Fruit fly (Drosophila melanogaster) whole organism, embryonic: ENCODE results near the gene CG43998.
A peak's percentile ranks its signal among the peaks of the same experiment; 100 is the strongest.

ENCODE experiments used
- Atf-2 ChIP-seq: fragments of 200-800 bp; sonication (Bioruptor generic); optimal IDR thresholded peaks from 2 replicates; lab custom pipeline; 2016; ENCODE audit warnings: missing biosample characterization, missing genetic modification characterization
- B-H1 ChIP-seq: fragments of 200-800 bp; sonication (Bioruptor generic); IDR thresholded peaks from 3 replicates; pipeline ENCODE4 v1.3.6; 2022; ENCODE audit warnings: missing biosample characterization, missing genetic modification characterization
- BtbVII ChIP-seq: fragments of 200-800 bp; sonication (Bioruptor generic); optimal IDR thresholded peaks from 3 replicates; lab custom pipeline; 2017; ENCODE audit warnings: missing biosample characterization, mild to moderate bottlenecking, missing genetic modification characterization
- CG10321 ChIP-seq: fragments of 200-800 bp; sonication (Bioruptor generic); IDR thresholded peaks from 2 replicates; pipeline ENCODE4 v1.3.6; 2022; ENCODE audit warnings: missing biosample characterization, missing genetic modification characterization
- CG11398 ChIP-seq: fragments of 200-800 bp; sonication (Bioruptor generic); optimal IDR thresholded peaks from 2 replicates; lab custom pipeline; 2016; ENCODE audit warnings: missing biosample characterization, missing genetic modification characterization
- CG12071 ChIP-seq: fragments of 200-800 bp; sonication (Bioruptor generic); optimal IDR thresholded peaks from 3 replicates; lab custom pipeline; 2018; ENCODE audit warnings: missing biosample characterization, mild to moderate bottlenecking, missing genetic modification characterization
- CG12104 ChIP-seq: fragments of 200-800 bp; sonication (Bioruptor generic); optimal IDR thresholded peaks from 3 replicates; lab custom pipeline; 2016; ENCODE audit warnings: missing biosample characterization, missing genetic modification characterization
- CG12659 ChIP-seq: fragments of 200-800 bp; sonication (Bioruptor generic); optimal IDR thresholded peaks from 3 replicates; lab custom pipeline; 2017; ENCODE audit warnings: mild to moderate bottlenecking, missing biosample characterization, missing genetic modification reagents, missing genetic modification characterization
- CG13123 ChIP-seq: fragments of 200-800 bp; sonication (Bioruptor generic); optimal IDR thresholded peaks from 2 replicates; lab custom pipeline; 2016; ENCODE audit warnings: missing biosample characterization, missing genetic modification characterization
- CG15601 ChIP-seq: fragments of 200-800 bp; sonication (Bioruptor generic); optimal IDR thresholded peaks from 3 replicates; lab custom pipeline; 2019; ENCODE audit warnings: missing biosample characterization, mild to moderate bottlenecking, missing genetic modification characterization, moderate library complexity
- CG18476 ChIP-seq: fragments of 200-800 bp; sonication (Bioruptor generic); optimal IDR thresholded peaks from 2 replicates; lab custom pipeline; 2016; ENCODE audit warnings: missing biosample characterization, mild to moderate bottlenecking, missing genetic modification characterization
- CG2712 ChIP-seq: fragments of 200-800 bp; optimal IDR thresholded peaks from 3 replicates; lab custom pipeline; 2019; ENCODE audit warnings: missing biosample characterization, mild to moderate bottlenecking, missing genetic modification characterization, moderate library complexity
- CG3163 ChIP-seq: fragments of 200-800 bp; sonication (Bioruptor generic); optimal IDR thresholded peaks from 3 replicates; lab custom pipeline; 2016; ENCODE audit warnings: missing biosample characterization, missing genetic modification characterization
- CG3281 ChIP-seq: fragments of 200-800 bp; sonication (Bioruptor generic); optimal IDR thresholded peaks from 3 replicates; lab custom pipeline; 2017; ENCODE audit warnings: missing biosample characterization, mild to moderate bottlenecking, missing genetic modification characterization
- CG33213 ChIP-seq: fragments of 200-800 bp; sonication (Bioruptor generic); optimal IDR thresholded peaks from 3 replicates; lab custom pipeline; 2016; ENCODE audit warnings: missing biosample characterization, missing genetic modification characterization
- CG34376 ChIP-seq: fragments of 200-800 bp; sonication (Bioruptor generic); optimal IDR thresholded peaks from 2 replicates; lab custom pipeline; 2018; ENCODE audit warnings: missing biosample characterization, mild to moderate bottlenecking, missing genetic modification characterization
- CG9797 ChIP-seq: fragments of 200-800 bp; sonication (Bioruptor generic); optimal IDR thresholded peaks from 3 replicates; lab custom pipeline; 2018; ENCODE audit warnings: missing biosample characterization, mild to moderate bottlenecking, missing genetic modification characterization
- Eip74EF ChIP-seq, 2 experiments: fragments of 200-800 bp in 1 of 2; fragments of >200 bp in 1 of 2; sonication (Bioruptor generic) in 1 of 2; optimal IDR thresholded peaks; 2 replicates each; lab custom pipeline; 2017 to 2019; ENCODE audit warnings: missing biosample characterization in 2 of 2, missing genetic modification characterization in 2 of 2, mild to moderate bottlenecking in 1 of 2, moderate library complexity in 1 of 2
- Gsc ChIP-seq: fragments of 200-800 bp; sonication (Bioruptor generic); IDR thresholded peaks from 2 replicates; pipeline ENCODE4 v1.3.6; 2022; ENCODE audit warnings: missing biosample characterization, missing genetic modification characterization
- Gug ChIP-seq: fragments of 200-800 bp; sonication (Bioruptor generic); IDR thresholded peaks from 4 replicates; pipeline ENCODE4 v1.3.6; 2022; ENCODE audit warnings: missing biosample characterization, missing genetic modification characterization
- Hr39 ChIP-seq: fragments of >200 bp; optimal IDR thresholded peaks from 2 replicates; lab custom pipeline; 2017
- MTF-1 ChIP-seq: fragments of 200-800 bp; sonication (Bioruptor generic); optimal IDR thresholded peaks from 2 replicates; lab custom pipeline; 2018; ENCODE audit warnings: missing biosample characterization, mild to moderate bottlenecking, missing genetic modification characterization, borderline replicate concordance
- Meics ChIP-seq: fragments of 200-800 bp; sonication (Bioruptor generic); optimal IDR thresholded peaks from 2 replicates; lab custom pipeline; 2017; ENCODE audit warnings: missing biosample characterization, mild to moderate bottlenecking, missing genetic modification characterization
- Mes4 ChIP-seq: fragments of 200-800 bp; sonication (Bioruptor generic); optimal IDR thresholded peaks from 2 replicates; lab custom pipeline; 2016; ENCODE audit warnings: missing biosample characterization, missing genetic modification characterization
- NfI ChIP-seq: fragments of 200-800 bp; sonication (Bioruptor generic); optimal IDR thresholded peaks from 3 replicates; lab custom pipeline; 2018; ENCODE audit warnings: missing biosample characterization, mild to moderate bottlenecking, missing genetic modification characterization, moderate library complexity
- Optix ChIP-seq: fragments of 200-800 bp; sonication (Bioruptor generic); IDR thresholded peaks from 3 replicates; pipeline ENCODE4 v1.3.6; 2022; ENCODE audit warnings: missing biosample characterization, missing genetic modification characterization
- Pdp1 ChIP-seq, 2 experiments: fragments of 200-800 bp; sonication (Bioruptor generic); optimal IDR thresholded peaks; 3 replicates each; lab custom pipeline; 2016; ENCODE audit warnings: missing biosample characterization in 2 of 2, missing genetic modification characterization in 2 of 2, mild to moderate bottlenecking in 1 of 2, moderate library complexity in 1 of 2
- Stat92E ChIP-seq, 3 experiments: fragments of >200 bp in 2 of 3; fragments of 200-800 bp in 1 of 3; sonication (Bioruptor generic) in 1 of 3; optimal IDR thresholded peaks; 2 replicates each; lab custom pipeline; 2017 to 2019; ENCODE audit warnings: missing biosample characterization in 3 of 3, missing genetic modification characterization in 3 of 3, mild to moderate bottlenecking in 1 of 3, moderate library complexity in 1 of 3
- TFAM ChIP-seq: fragments of 200-800 bp; sonication (Bioruptor generic); optimal IDR thresholded peaks from 2 replicates; lab custom pipeline; 2017; ENCODE audit warnings: missing biosample characterization, missing genetic modification characterization, inconsistent platforms
- bab2 ChIP-seq: fragments of 200-800 bp; sonication (Bioruptor generic); optimal IDR thresholded peaks from 2 replicates; lab custom pipeline; 2016; ENCODE audit warnings: missing biosample characterization, missing genetic modification characterization
- bigmax ChIP-seq: fragments of 200-800 bp; sonication (Bioruptor generic); optimal IDR thresholded peaks from 2 replicates; lab custom pipeline; 2018; ENCODE audit warnings: missing biosample characterization, mild to moderate bottlenecking, missing genetic modification characterization
- crol ChIP-seq: fragments of 200-800 bp; sonication (Bioruptor generic); IDR thresholded peaks from 2 replicates; pipeline ENCODE4 v1.3.6; 2022; ENCODE audit warnings: missing biosample characterization, missing genetic modification characterization
- emc ChIP-seq: fragments of 200-800 bp; sonication (Bioruptor generic); optimal IDR thresholded peaks from 2 replicates; lab custom pipeline; 2016; ENCODE audit warnings: missing biosample characterization, missing genetic modification characterization
- en ChIP-seq: fragments of 200-800 bp; sonication (Bioruptor generic); optimal IDR thresholded peaks from 2 replicates; lab custom pipeline; 2016; ENCODE audit warnings: missing biosample characterization, missing genetic modification characterization
- exex ChIP-seq: fragments of 200-800 bp; sonication (Bioruptor generic); optimal IDR thresholded peaks from 4 replicates; lab custom pipeline; 2018; ENCODE audit warnings: missing biosample characterization, mild to moderate bottlenecking, missing genetic modification characterization, moderate library complexity
- eyg ChIP-seq: fragments of 200-800 bp; sonication (Bioruptor generic); optimal IDR thresholded peaks from 3 replicates; lab custom pipeline; 2016; ENCODE audit warnings: missing biosample characterization, missing genetic modification characterization
- fd102C ChIP-seq: fragments of 200-800 bp; sonication (Bioruptor generic); optimal IDR thresholded peaks from 2 replicates; lab custom pipeline; 2018; ENCODE audit warnings: missing biosample characterization, mild to moderate bottlenecking, missing genetic modification characterization, moderate library complexity
- ham ChIP-seq: fragments of 200-800 bp; sonication (Bioruptor generic); IDR thresholded peaks from 2 replicates; pipeline ENCODE4 v1.3.6; 2022; ENCODE audit warnings: missing biosample characterization, missing genetic modification characterization
- maf-S ChIP-seq: fragments of 200-800 bp; sonication (Bioruptor generic); optimal IDR thresholded peaks from 2 replicates; lab custom pipeline; 2016; ENCODE audit warnings: missing biosample characterization, missing genetic modification characterization
- nom ChIP-seq: fragments of 200-800 bp; sonication (Bioruptor generic); optimal IDR thresholded peaks from 2 replicates; lab custom pipeline; 2017; ENCODE audit warnings: missing biosample characterization, missing genetic modification characterization, mild to moderate bottlenecking, moderate library complexity, missing genetic modification reagents
- prd ChIP-seq, 3 experiments: fragments of >200 bp in 2 of 3; fragments of 200-800 bp in 1 of 3; sonication (Bioruptor generic) in 1 of 3; optimal IDR thresholded peaks in 2 of 3; IDR thresholded peaks in 1 of 3; 2 replicates in 2 of 3; 3 replicates in 1 of 3; pipeline versions ENCODE4 v1.3.6 to Lab custom; 2017 to 2022; ENCODE audit warnings: missing biosample characterization in 1 of 3, missing genetic modification characterization in 1 of 3
- pum ChIP-seq: fragments of 200-800 bp; sonication (Bioruptor generic); optimal IDR thresholded peaks from 2 replicates; lab custom pipeline; 2016; ENCODE audit warnings: missing biosample characterization, missing genetic modification characterization
- scrt ChIP-seq: fragments of 200-800 bp; sonication (Bioruptor generic); optimal IDR thresholded peaks from 2 replicates; lab custom pipeline; 2018; ENCODE audit warnings: missing biosample characterization, mild to moderate bottlenecking, missing genetic modification characterization, moderate library complexity
- seq ChIP-seq: fragments of 200-800 bp; sonication (Bioruptor generic); IDR thresholded peaks from 2 replicates; pipeline ENCODE4 v1.3.6; 2022; ENCODE audit warnings: missing biosample characterization, missing genetic modification characterization
- sug ChIP-seq: fragments of 200-800 bp; optimal IDR thresholded peaks from 2 replicates; lab custom pipeline; 2019; ENCODE audit warnings: missing biosample characterization, mild to moderate bottlenecking, missing genetic modification characterization, moderate library complexity
- tap ChIP-seq: fragments of 200-800 bp; optimal IDR thresholded peaks from 3 replicates; lab custom pipeline; 2019; ENCODE audit warnings: missing biosample characterization, mild to moderate bottlenecking, missing genetic modification characterization, moderate library complexity
- tgo ChIP-seq: fragments of 200-800 bp; sonication (Bioruptor generic); IDR thresholded peaks from 3 replicates; pipeline ENCODE4 v1.3.6; 2022; ENCODE audit warnings: missing biosample characterization, missing genetic modification characterization
- vnd ChIP-seq: fragments of 200-800 bp; sonication (Bioruptor generic); IDR thresholded peaks from 3 replicates; pipeline ENCODE4 v1.3.6; 2022; ENCODE audit warnings: missing biosample characterization, missing genetic modification characterization; ENCODE audit not compliant: partially characterized antibody
- vvl ChIP-seq: fragments of 200-800 bp; sonication (Bioruptor generic); IDR thresholded peaks from 2 replicates; pipeline ENCODE4 v1.3.6; 2022; ENCODE audit warnings: missing biosample characterization, missing genetic modification characterization
- yki ChIP-seq: fragments of >200 bp; optimal IDR thresholded peaks from 3 replicates; lab custom pipeline; 2018
- z ChIP-seq: fragments of 200-800 bp; sonication (Bioruptor generic); IDR thresholded peaks from 3 replicates; pipeline ENCODE4 v1.3.6; 2022; ENCODE audit warnings: missing biosample characterization, missing genetic modification characterization

Gene CG43998

dm6 chr3R:23909347-23909862 is 19.4 kb downstream of the CG43998 start (continued):
- TF ChIP-seq sug (tag; lab: Kevin White, UChicago), result no peak
- no peak for TF ChIP-seq B-H1 (GFP tag; lab: Robert Waterston, UW)
- peak; percentile 18 for TF ChIP-seq bab2
- TF ChIP-seq tgo (GFP tag; lab: Robert Waterston, UW), result no peak
- no peak for TF ChIP-seq ham (GFP tag; lab: Robert Waterston, UW)
- TF ChIP-seq Meics (GFP tag; lab: Kevin White, UChicago), result peak; percentile 6
- TF ChIP-seq TFAM (GFP tag; lab: Kevin White, UChicago), result no peak
- TF ChIP-seq MTF-1 (GFP tag; lab: Kevin White, UChicago), result peak; percentile 1
- peak; percentile 19 for TF ChIP-seq eyg
- TF ChIP-seq emc, result no peak
- no peak for TF ChIP-seq maf-S
- TF ChIP-seq Optix, result no peak
- TF ChIP-seq z (GFP tag; lab: Robert Waterston, UW), result no peak
- TF ChIP-seq Gug (GFP tag; lab: Robert Waterston, UW), result no peak
- peak; percentile 0 for TF ChIP-seq scrt (GFP tag; lab: Kevin White, UChicago)
- peak; percentile 48 for TF ChIP-seq CG11398 (GFP tag; lab: Kevin White, UChicago)
- peak; percentile 18 for TF ChIP-seq exex (tag; lab: Kevin White, UChicago)
- TF ChIP-seq CG33213, result peak; percentile 25
- peak in 1 of 2 experiments; percentile 49 for TF ChIP-seq Eip74EF (GFP tag; optimal IDR thresholded peaks at IDR 0.05; lab: Kevin White, UChicago)
- no peak for TF ChIP-seq yki (lab: Kevin White, UChicago)
- TF ChIP-seq en (GFP tag; lab: Kevin White, UChicago), result no peak
- no peak for TF ChIP-seq Gsc (GFP tag; lab: Robert Waterston, UW)
- TF ChIP-seq CG10321 (GFP tag; lab: Robert Waterston, UW), result 0 out of 2 replicates have a peak, but pooled peaks have one; percentile 13
- TF ChIP-seq NfI (GFP tag; lab: Kevin White, UChicago), result peak; percentile 20
- peak; percentile 49 for TF ChIP-seq CG12659 (GFP tag; lab: Kevin White, UChicago)
- TF ChIP-seq pum (GFP tag; lab: Kevin White, UChicago), result no peak
- no peak for TF ChIP-seq Hr39
- no peak for TF ChIP-seq CG3163 (GFP tag; lab: Kevin White, UChicago)
- TF ChIP-seq CG3281, result peak; percentile 14
- no peak for TF ChIP-seq CG2712 (tag; lab: Kevin White, UChicago)
- peak; percentile 31 for TF ChIP-seq CG12071
- no peak for TF ChIP-seq CG18476 (GFP tag; lab: Kevin White, UChicago)
- no peak for TF ChIP-seq crol (GFP tag; lab: Robert Waterston, UW)
- no peak for TF ChIP-seq CG12104
- peak; percentile 70 for TF ChIP-seq BtbVII
- no peak for TF ChIP-seq prd (optimal IDR thresholded peaks at IDR 0.05; lab: Kevin White, UChicago)
- TF ChIP-seq prd (GFP tag; IDR thresholded peaks at IDR 0.05; lab: Robert Waterston, UW), result no peak
- TF ChIP-seq nom (GFP tag; lab: Kevin White, UChicago), result peak; percentile 31
- no peak for TF ChIP-seq CG9797
- TF ChIP-seq tap (tag; lab: Kevin White, UChicago), result peak; percentile 21
- TF ChIP-seq CG15601 (tag; lab: Kevin White, UChicago), result peak; percentile 47
- TF ChIP-seq fd102C (GFP tag; lab: Kevin White, UChicago), result no peak
- TF ChIP-seq bigmax (GFP tag; lab: Kevin White, UChicago), result no peak
- TF ChIP-seq CG13123, result no peak
- TF ChIP-seq Pdp1 (GFP tag; optimal IDR thresholded peaks at IDR 0.05; lab: Kevin White, UChicago), result no peak
- TF ChIP-seq seq (GFP tag; lab: Robert Waterston, UW), result peak; percentile 78
- no peak for TF ChIP-seq Mes4 (GFP tag; lab: Kevin White, UChicago)
- TF ChIP-seq vnd, result no peak
- no peak for TF ChIP-seq Stat92E (GFP tag; optimal IDR thresholded peaks at IDR 0.05; lab: Kevin White, UChicago)
- TF ChIP-seq Atf-2 (GFP tag; lab: Kevin White, UChicago), result no peak
- no peak for TF ChIP-seq CG34376 (GFP tag; lab: Kevin White, UChicago)
- no peak for TF ChIP-seq vvl (GFP tag; lab: Robert Waterston, UW)
